Worm (Caenorhabditis elegans) whole organism, late embryonic: Measurements from ENCODE around the gene scl-15.

ENCODE experiments used
- C08G9.2 ChIP-seq: sonication (generic microtip); optimal IDR thresholded peaks from 2 replicates; lab custom pipeline; 2016; ENCODE audit warnings: mild to moderate bottlenecking, missing genetic modification characterization, moderate library complexity, missing compliant biosample characterization
- F13H6.1 ChIP-seq: sonication (generic microtip); optimal IDR thresholded peaks from 2 replicates; lab custom pipeline; 2016; ENCODE audit warnings: missing genetic modification characterization, missing compliant biosample characterization
- K02D7.2 ChIP-seq: sonication (generic microtip); optimal IDR thresholded peaks from 2 replicates; lab custom pipeline; 2017; ENCODE audit warnings: mild to moderate bottlenecking, missing genetic modification characterization, missing compliant biosample characterization
- K09A11.1 ChIP-seq: sonication (generic microtip); optimal IDR thresholded peaks from 2 replicates; lab custom pipeline; 2017; ENCODE audit warnings: antibody characterized with exemption, mild to moderate bottlenecking, missing genetic modification characterization, missing compliant biosample characterization; ENCODE audit not compliant: insufficient read depth
- Y22D7AL.16 ChIP-seq: sonication (generic microtip); optimal IDR thresholded peaks from 2 replicates; lab custom pipeline; 2016; ENCODE audit warnings: missing genetic modification characterization, missing compliant biosample characterization
- ama-1 ChIP-seq: fragments of 150-350 bp; optimal IDR thresholded peaks from 2 replicates; lab custom pipeline; 2014
- ceh-18 ChIP-seq: sonication (generic microtip); optimal IDR thresholded peaks from 2 replicates; lab custom pipeline; 2016; ENCODE audit warnings: missing genetic modification characterization, missing compliant biosample characterization
- ceh-2 ChIP-seq: sonication (generic microtip); optimal IDR thresholded peaks from 2 replicates; lab custom pipeline; 2016; ENCODE audit warnings: missing genotype, missing genetic modification characterization, missing compliant biosample characterization
- ceh-24 ChIP-seq: sonication (generic microtip); optimal IDR thresholded peaks from 2 replicates; lab custom pipeline; 2016; ENCODE audit warnings: mild to moderate bottlenecking, missing genetic modification characterization, missing compliant biosample characterization
- ceh-45 ChIP-seq: fragments of 200-800 bp; sonication (Bioruptor generic); IDR thresholded peaks from 2 replicates; pipeline ENCODE4 v1.3.6; 2022; ENCODE audit warnings: missing genetic modification reagents, missing genetic modification characterization, missing compliant biosample characterization
- ceh-48 ChIP-seq: sonication (generic microtip); optimal IDR thresholded peaks from 2 replicates; lab custom pipeline; 2016; ENCODE audit warnings: missing genetic modification characterization, inconsistent platforms, missing compliant biosample characterization
- ceh-6 ChIP-seq: fragments of 200-800 bp; sonication (Bioruptor generic); optimal IDR thresholded peaks from 2 replicates; lab custom pipeline; 2018; ENCODE audit warnings: mild to moderate bottlenecking, missing genetic modification characterization, missing compliant biosample characterization
- che-1 ChIP-seq: sonication (generic microtip); optimal IDR thresholded peaks from 2 replicates; lab custom pipeline; 2016; ENCODE audit warnings: mild to moderate bottlenecking, missing genetic modification characterization, missing compliant biosample characterization
- dmd-4 ChIP-seq: sonication (generic microtip); optimal IDR thresholded peaks from 2 replicates; lab custom pipeline; 2016; ENCODE audit warnings: borderline replicate concordance, missing genetic modification characterization, missing compliant biosample characterization
- elt-2 ChIP-seq: sonication (generic microtip); optimal IDR thresholded peaks from 2 replicates; lab custom pipeline; 2016; ENCODE audit warnings: missing genetic modification reagents, missing genetic modification characterization, missing compliant biosample characterization
- elt-4 ChIP-seq: sonication (generic microtip); optimal IDR thresholded peaks from 2 replicates; lab custom pipeline; 2016; ENCODE audit warnings: missing genetic modification characterization, missing compliant biosample characterization
- ets-4 ChIP-seq: sonication (generic microtip); optimal IDR thresholded peaks from 2 replicates; lab custom pipeline; 2016; ENCODE audit warnings: missing genetic modification characterization, missing compliant biosample characterization
- eyg-1 ChIP-seq: sonication (generic microtip); optimal IDR thresholded peaks from 2 replicates; lab custom pipeline; 2016; ENCODE audit warnings: missing genotype, missing genetic modification characterization, missing compliant biosample characterization
- fax-1 ChIP-seq: sonication (generic microtip); optimal IDR thresholded peaks from 2 replicates; lab custom pipeline; 2016; ENCODE audit warnings: missing genotype, missing genetic modification characterization, missing compliant biosample characterization
- fkh-10 ChIP-seq: fragments of 150-350 bp; optimal IDR thresholded peaks from 2 replicates; lab custom pipeline; 2014; ENCODE audit warnings: missing biosample characterization, missing genetic modification reagents, missing genetic modification characterization
- gmeb-2 ChIP-seq: sonication (generic microtip); optimal IDR thresholded peaks from 2 replicates; lab custom pipeline; 2016; ENCODE audit warnings: missing genetic modification characterization, inconsistent platforms, missing compliant biosample characterization
- hlh-13 ChIP-seq: fragments of 200-800 bp; sonication (Bioruptor generic); optimal IDR thresholded peaks from 2 replicates; lab custom pipeline; 2018; ENCODE audit warnings: mild to moderate bottlenecking, missing genetic modification characterization, missing compliant biosample characterization
- hlh-30 ChIP-seq: sonication (generic microtip); optimal IDR thresholded peaks from 2 replicates; lab custom pipeline; 2017; ENCODE audit warnings: antibody characterized with exemption, missing genetic modification characterization, missing compliant biosample characterization; ENCODE audit not compliant: insufficient read depth
- lim-6 ChIP-seq: sonication (generic microtip); optimal IDR thresholded peaks from 2 replicates; lab custom pipeline; 2016; ENCODE audit warnings: missing genetic modification characterization, missing compliant biosample characterization
- lin-11 ChIP-seq: fragments of 200-800 bp; sonication (Bioruptor generic); optimal IDR thresholded peaks from 2 replicates; lab custom pipeline; 2018; ENCODE audit warnings: mild to moderate bottlenecking, missing genetic modification characterization, missing compliant biosample characterization
- mec-3 ChIP-seq: sonication (generic microtip); optimal IDR thresholded peaks from 2 replicates; lab custom pipeline; 2016; ENCODE audit warnings: borderline replicate concordance, missing genetic modification characterization, missing compliant biosample characterization
- nfya-1 ChIP-seq: sonication (generic microtip); optimal IDR thresholded peaks from 2 replicates; lab custom pipeline; 2017; ENCODE audit warnings: missing genetic modification characterization, mild to moderate bottlenecking, missing compliant biosample characterization, antibody characterized with exemption, moderate library complexity
- nhr-11 ChIP-seq: fragments of 150-350 bp; optimal IDR thresholded peaks from 2 replicates; lab custom pipeline; 2014; ENCODE audit warnings: missing biosample characterization, missing genetic modification characterization
- nhr-232 ChIP-seq: sonication (generic microtip); optimal IDR thresholded peaks from 2 replicates; lab custom pipeline; 2016; ENCODE audit warnings: missing genetic modification characterization, missing compliant biosample characterization
- pag-3 ChIP-seq: sonication (generic microtip); optimal IDR thresholded peaks from 2 replicates; lab custom pipeline; 2016; ENCODE audit warnings: missing compliant biosample characterization, missing genetic modification characterization, borderline replicate concordance
- pax-1 ChIP-seq: fragments of 150-350 bp; optimal IDR thresholded peaks from 2 replicates; lab custom pipeline; 2014; ENCODE audit warnings: missing biosample characterization, missing genetic modification characterization
- pha-4 ChIP-seq: fragments of 150-350 bp; optimal IDR thresholded peaks from 2 replicates; lab custom pipeline; 2018; ENCODE audit warnings: missing biosample characterization, missing genetic modification reagents, missing genetic modification characterization
- pqm-1 ChIP-seq: sonication (generic microtip); optimal IDR thresholded peaks from 2 replicates; lab custom pipeline; 2016; ENCODE audit warnings: missing genetic modification characterization, missing compliant biosample characterization
- pros-1 ChIP-seq: fragments of 150-350 bp; optimal IDR thresholded peaks from 2 replicates; lab custom pipeline; 2014; ENCODE audit warnings: missing biosample characterization, missing genetic modification reagents, missing genetic modification characterization
- ref-2 ChIP-seq: sonication (generic microtip); optimal IDR thresholded peaks from 2 replicates; lab custom pipeline; 2016; ENCODE audit warnings: missing genetic modification characterization, missing compliant biosample characterization
- sox-4 ChIP-seq: sonication (generic microtip); optimal IDR thresholded peaks from 2 replicates; lab custom pipeline; 2017; ENCODE audit warnings: mild to moderate bottlenecking, missing genetic modification characterization, inconsistent platforms, missing compliant biosample characterization
- syd-9 ChIP-seq: sonication (generic microtip); optimal IDR thresholded peaks from 2 replicates; lab custom pipeline; 2016; ENCODE audit warnings: mild to moderate bottlenecking, missing genetic modification characterization, moderate library complexity, missing compliant biosample characterization
- tbx-7 ChIP-seq: sonication (generic microtip); optimal IDR thresholded peaks from 2 replicates; lab custom pipeline; 2016; ENCODE audit warnings: missing genotype, missing genetic modification characterization, missing compliant biosample characterization
- unc-55 ChIP-seq: sonication (generic microtip); optimal IDR thresholded peaks from 2 replicates; lab custom pipeline; 2017; ENCODE audit warnings: missing biosample characterization, missing genetic modification reagents, missing genetic modification characterization
- unc-86 ChIP-seq: sonication (generic microtip); optimal IDR thresholded peaks from 2 replicates; lab custom pipeline; 2016; ENCODE audit warnings: missing genetic modification characterization, missing compliant biosample characterization
- zip-5 ChIP-seq: sonication (generic microtip); optimal IDR thresholded peaks from 2 replicates; lab custom pipeline; 2016; ENCODE audit warnings: missing genetic modification characterization, missing compliant biosample characterization
- ztf-16 ChIP-seq: sonication (generic microtip); optimal IDR thresholded peaks from 2 replicates; lab custom pipeline; 2017; ENCODE audit warnings: missing genetic modification characterization, missing compliant biosample characterization

Gene scl-15

DNA sequence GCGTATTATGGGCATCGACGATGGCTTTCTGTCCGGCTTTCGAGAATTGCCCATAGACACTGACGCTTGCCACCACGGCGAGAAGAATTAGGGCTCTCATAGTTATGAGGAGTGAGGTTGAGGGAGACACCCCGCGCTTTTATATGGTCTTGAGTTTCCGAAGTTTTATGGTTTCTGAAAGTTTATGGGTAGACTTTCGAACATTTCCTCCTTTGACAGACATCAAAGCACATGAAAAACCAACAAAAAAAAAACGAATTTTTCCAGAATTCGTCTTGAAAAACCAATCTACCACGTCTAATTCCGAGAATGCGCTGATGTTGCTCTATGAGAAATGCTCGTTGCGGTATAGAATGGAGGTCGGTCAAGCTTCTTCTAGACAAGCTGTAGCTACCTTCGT lies at the start of gene scl-15:
Gene scl-15, minus strand, starts transcription at position 101 of the 400 bp plus-strand sequence.
- TF ChIP-seq elt-2, result no peak
- no peak for TF ChIP-seq K09A11.1 (tag; lab: Kevin White, UChicago)
- TF ChIP-seq nhr-11 (tag; lab: Kevin White, UChicago), result no peak
- TF ChIP-seq tbx-7 (tag; lab: Kevin White, UChicago), result no peak
- TF ChIP-seq hlh-30 (tag; lab: Kevin White, UChicago), result no peak
- TF ChIP-seq lin-11 (tag; lab: Kevin White, UChicago), result no peak
- TF ChIP-seq pag-3, result no peak
- no peak for TF ChIP-seq ama-1 (lab: Kevin White, UChicago)
- no peak for TF ChIP-seq Y22D7AL.16 (tag; lab: Kevin White, UChicago)
- TF ChIP-seq dmd-4 (tag; lab: Kevin White, UChicago), result no peak
- TF ChIP-seq K02D7.2 (tag; lab: Kevin White, UChicago), result no peak
- no peak for TF ChIP-seq elt-4 (tag; lab: Kevin White, UChicago)
- no peak for TF ChIP-seq gmeb-2 (tag; lab: Kevin White, UChicago)
- TF ChIP-seq pqm-1, result no peak
- TF ChIP-seq syd-9, result no peak
- no peak for TF ChIP-seq ceh-2 (tag; lab: Kevin White, UChicago)
- no peak for TF ChIP-seq C08G9.2 (tag; lab: Kevin White, UChicago)
- TF ChIP-seq, all 69 proteins: peak for 0

DNA sequence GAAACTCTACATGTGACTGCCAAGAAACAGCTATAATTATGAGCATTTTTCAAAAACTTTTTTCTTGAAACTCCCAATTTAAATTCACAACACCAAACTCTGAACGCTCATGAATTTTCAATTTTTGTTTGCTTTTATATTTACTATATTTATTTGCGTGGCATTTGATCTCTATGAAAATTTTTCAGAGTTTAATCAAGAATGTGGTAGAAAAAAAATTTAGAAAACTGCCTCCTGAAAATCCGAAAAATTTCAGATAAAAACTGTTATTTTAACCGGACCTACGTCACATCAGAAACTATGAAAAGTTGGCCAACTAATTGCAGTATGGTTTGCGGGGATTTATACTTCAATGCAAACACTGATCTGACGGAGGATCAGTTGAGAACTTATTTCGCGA lies 47.6 kb upstream of the scl-15 start, which contains the start of gene irld-27:
Gene irld-27, plus strand, starts transcription at position 301 of the 400 bp plus-strand sequence.
- TF ChIP-seq sox-4, result no peak

DNA sequence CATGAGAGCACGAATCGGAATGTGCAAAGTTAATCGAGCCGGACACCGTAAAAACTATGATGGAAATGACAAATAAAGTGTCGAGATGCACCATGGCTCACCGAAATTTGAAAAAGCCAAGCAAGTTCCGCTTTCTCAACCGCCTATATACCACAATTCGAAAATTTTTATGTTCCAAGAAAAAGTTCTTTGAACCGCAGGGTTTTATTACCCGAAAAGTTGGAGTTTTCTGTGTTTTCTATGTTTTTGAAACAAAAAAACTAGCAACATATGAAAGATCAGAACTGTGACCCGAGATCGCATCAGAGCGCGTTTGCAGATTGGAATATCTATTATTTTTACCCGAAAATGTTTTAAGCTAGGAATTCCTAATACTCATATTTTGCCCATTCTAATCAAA lies 42.6 kb upstream of the scl-15 start, which contains the start of gene Y46D2A.3:
Gene Y46D2A.3, minus strand, starts transcription at position 101 of the 400 bp plus-strand sequence.
- TF ChIP-seq eyg-1 (tag; lab: Kevin White, UChicago), result no peak

DNA sequence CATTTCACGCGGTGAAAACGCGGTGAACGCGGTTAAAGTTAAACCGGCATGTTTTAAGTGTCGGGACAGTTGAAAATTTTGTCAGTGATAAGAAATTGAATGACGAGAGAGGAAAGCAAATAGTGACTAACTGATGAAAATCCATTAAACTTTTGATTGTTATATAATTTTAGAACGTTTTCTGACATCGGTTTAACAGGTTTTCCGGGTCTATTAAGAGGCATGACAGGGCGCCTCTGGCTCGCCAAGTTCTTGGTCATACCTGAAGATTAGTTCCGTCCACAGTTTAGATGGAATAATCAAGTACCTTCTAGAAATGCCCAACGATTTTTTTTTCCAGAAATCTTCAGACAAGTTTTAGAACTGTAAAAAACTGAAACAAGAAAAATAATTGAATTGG lies 38.7 kb upstream of the scl-15 start, which contains the start of gene Y46D2A.2:
Gene Y46D2A.2, minus strand, starts transcription at position 101 of the 400 bp plus-strand sequence.
- TF ChIP-seq ama-1 (lab: Kevin White, UChicago), result no peak
- TF ChIP-seq ceh-2 (tag; lab: Kevin White, UChicago), result no peak
- no peak for TF ChIP-seq dmd-4 (tag; lab: Kevin White, UChicago)
- no peak for TF ChIP-seq ceh-48 (tag; lab: Kevin White, UChicago)
- TF ChIP-seq unc-55 (GFP tag; lab: Kevin White, UChicago), result no peak
- no peak for TF ChIP-seq nhr-232
- TF ChIP-seq ceh-24 (tag; lab: Kevin White, UChicago), result no peak
- no peak for TF ChIP-seq ceh-6
- TF ChIP-seq F13H6.1 (tag; lab: Kevin White, UChicago), result no peak
- TF ChIP-seq mec-3 (tag; lab: Kevin White, UChicago), result no peak
- no peak for TF ChIP-seq K02D7.2 (tag; lab: Kevin White, UChicago)
- TF ChIP-seq che-1 (tag; lab: Kevin White, UChicago), result no peak
- no peak for TF ChIP-seq gmeb-2 (tag; lab: Kevin White, UChicago)
- TF ChIP-seq pax-1, result no peak
- no peak for TF ChIP-seq pros-1 (tag; lab: Kevin White, UChicago)
- no peak for TF ChIP-seq ceh-18
- TF ChIP-seq, all 69 proteins: peak for 0

DNA sequence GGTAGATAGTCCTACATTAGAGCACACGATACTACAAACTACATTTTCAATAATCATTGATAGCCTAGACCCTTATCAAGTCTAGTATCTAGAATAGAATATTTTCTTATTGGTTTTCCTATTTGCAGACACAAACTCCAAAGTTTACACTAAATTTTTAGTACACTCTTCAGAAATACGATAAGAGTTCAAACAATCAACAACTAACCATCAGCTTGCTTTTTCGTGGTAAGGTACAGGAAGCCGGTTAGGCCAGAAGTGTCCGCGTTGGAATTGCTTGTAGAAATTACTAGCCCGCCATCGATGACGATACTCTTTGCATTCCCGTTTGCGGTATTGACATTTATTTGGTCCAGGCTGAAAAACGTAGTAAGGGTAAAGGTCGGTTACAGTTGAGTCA lies 37.8 kb upstream of the scl-15 start, which contains the start of gene Y46D2A.1:
Gene Y46D2A.1, plus strand, starts transcription at position 301 of the 400 bp plus-strand sequence.
- TF ChIP-seq ref-2, result no peak
- TF ChIP-seq hlh-13 (GFP tag; lab: Kevin White, UChicago), result no peak
- no peak for TF ChIP-seq ceh-6
- no peak for TF ChIP-seq zip-5
- TF ChIP-seq ceh-2 (tag; lab: Kevin White, UChicago), result no peak
- no peak for TF ChIP-seq pqm-1
- no peak for TF ChIP-seq fkh-10
- no peak for TF ChIP-seq nfya-1
- TF ChIP-seq ceh-45 (GFP tag; lab: Robert Waterston, UW), result no peak
- TF ChIP-seq fax-1 (tag; lab: Kevin White, UChicago), result no peak
- no peak for TF ChIP-seq ztf-16 (tag; lab: Kevin White, UChicago)
- TF ChIP-seq C08G9.2 (tag; lab: Kevin White, UChicago), result no peak
- no peak for TF ChIP-seq lim-6 (tag; lab: Kevin White, UChicago)
- no peak for TF ChIP-seq pha-4 (tag; lab: Kevin White, UChicago)
- no peak for TF ChIP-seq unc-86 (tag; lab: Kevin White, UChicago)
- TF ChIP-seq ets-4 (tag; lab: Kevin White, UChicago), result no peak
